Fruit fly (Drosophila melanogaster) whole organism, embryonic: ENCODE results near the gene Polr2D.
A peak's percentile ranks its signal among the peaks of the same experiment; 100 is the strongest.

Experiments
- Asciz ChIP-seq: fragments of 200-800 bp; sonication (Bioruptor generic); optimal IDR thresholded peaks from 2 replicates; lab custom pipeline; 2017; ENCODE audit warnings: missing biosample characterization, mild to moderate bottlenecking, missing genetic modification characterization, missing genetic modification reagents
- CG11093 ChIP-seq: fragments of 200-800 bp; sonication (Bioruptor generic); IDR thresholded peaks from 3 replicates; pipeline ENCODE4 v1.3.6; 2022; ENCODE audit warnings: missing biosample characterization, missing genetic modification characterization
- CG11696 ChIP-seq: fragments of 200-800 bp; sonication (Bioruptor generic); IDR thresholded peaks from 2 replicates; pipeline ENCODE4 v1.3.6; 2022; ENCODE audit warnings: missing biosample characterization, missing genetic modification characterization
- CG12299 ChIP-seq: fragments of 200-800 bp; sonication (Bioruptor generic); optimal IDR thresholded peaks from 2 replicates; lab custom pipeline; 2018; ENCODE audit warnings: missing biosample characterization, mild to moderate bottlenecking, missing genetic modification characterization
- CG12391 ChIP-seq: fragments of 200-800 bp; sonication (Bioruptor generic); optimal IDR thresholded peaks from 3 replicates; lab custom pipeline; 2018; ENCODE audit warnings: missing biosample characterization, mild to moderate bottlenecking, missing genetic modification characterization, moderate library complexity
- CG12659 ChIP-seq: fragments of 200-800 bp; sonication (Bioruptor generic); optimal IDR thresholded peaks from 3 replicates; lab custom pipeline; 2017; ENCODE audit warnings: mild to moderate bottlenecking, missing biosample characterization, missing genetic modification reagents, missing genetic modification characterization
- CG14667 ChIP-seq: fragments of 200-800 bp; sonication (Bioruptor generic); IDR thresholded peaks from 2 replicates; pipeline ENCODE4 v1.3.6; 2022; ENCODE audit warnings: missing biosample characterization, missing genetic modification characterization
- CG14710 ChIP-seq: fragments of 200-800 bp; sonication (Bioruptor generic); optimal IDR thresholded peaks from 3 replicates; lab custom pipeline; 2019; ENCODE audit warnings: missing biosample characterization, mild to moderate bottlenecking, missing genetic modification characterization, moderate library complexity
- CG1529 ChIP-seq: fragments of 200-800 bp; sonication (Bioruptor generic); optimal IDR thresholded peaks from 3 replicates; lab custom pipeline; 2018; ENCODE audit warnings: missing biosample characterization, missing genetic modification characterization
- CG15514 ChIP-seq: fragments of 200-800 bp; sonication (Bioruptor generic); optimal IDR thresholded peaks from 3 replicates; lab custom pipeline; 2017; ENCODE audit warnings: missing biosample characterization, missing genetic modification characterization, mild to moderate bottlenecking, moderate library complexity, missing genetic modification reagents
- CG18476 ChIP-seq: fragments of 200-800 bp; sonication (Bioruptor generic); optimal IDR thresholded peaks from 2 replicates; lab custom pipeline; 2016; ENCODE audit warnings: missing biosample characterization, mild to moderate bottlenecking, missing genetic modification characterization
- CG2116 ChIP-seq: fragments of 200-800 bp; sonication (Bioruptor generic); optimal IDR thresholded peaks from 3 replicates; lab custom pipeline; 2018; ENCODE audit warnings: missing biosample characterization, mild to moderate bottlenecking, missing genetic modification characterization
- CG2129 ChIP-seq: fragments of 200-800 bp; sonication (Bioruptor generic); IDR thresholded peaks from 2 replicates; pipeline ENCODE4 v1.3.6; 2022; ENCODE audit warnings: missing biosample characterization, missing genetic modification characterization; ENCODE audit not compliant: partially characterized antibody
- CG31388 ChIP-seq: fragments of 200-800 bp; sonication (Bioruptor generic); optimal IDR thresholded peaks from 2 replicates; lab custom pipeline; 2016; ENCODE audit warnings: missing biosample characterization, missing genetic modification characterization
- CG6654 ChIP-seq: fragments of 200-800 bp; sonication (Bioruptor generic); optimal IDR thresholded peaks from 2 replicates; lab custom pipeline; 2017; ENCODE audit warnings: missing biosample characterization, mild to moderate bottlenecking, missing genetic modification characterization
- CG6791 ChIP-seq: fragments of 200-800 bp; sonication (Bioruptor generic); IDR thresholded peaks from 3 replicates; pipeline ENCODE4 v1.3.6; 2022; ENCODE audit warnings: missing biosample characterization, missing genetic modification characterization; ENCODE audit not compliant: partially characterized antibody
- CG6854 ChIP-seq: fragments of 200-800 bp; sonication (Bioruptor generic); optimal IDR thresholded peaks from 3 replicates; lab custom pipeline; 2017; ENCODE audit warnings: missing biosample characterization, mild to moderate bottlenecking, missing genetic modification characterization
- CG8924 ChIP-seq: fragments of 200-800 bp; optimal IDR thresholded peaks from 3 replicates; lab custom pipeline; 2019; ENCODE audit warnings: missing biosample characterization, mild to moderate bottlenecking, missing genetic modification characterization, moderate library complexity
- Chrac-16 ChIP-seq: fragments of 200-800 bp; sonication (Bioruptor generic); optimal IDR thresholded peaks from 3 replicates; lab custom pipeline; 2016; ENCODE audit warnings: missing biosample characterization, missing genetic modification characterization
- Dad ChIP-seq: fragments of 200-800 bp; sonication (Bioruptor generic); optimal IDR thresholded peaks from 3 replicates; lab custom pipeline; 2016; ENCODE audit warnings: missing biosample characterization, missing genetic modification characterization
- E2f1 ChIP-seq: fragments of 200-800 bp; sonication (Bioruptor generic); IDR thresholded peaks from 2 replicates; pipeline ENCODE4 v1.3.6; 2022; ENCODE audit warnings: missing biosample characterization, missing genetic modification characterization
- Hmx ChIP-seq: fragments of 200-800 bp; sonication (Bioruptor generic); optimal IDR thresholded peaks from 2 replicates; lab custom pipeline; 2016; ENCODE audit warnings: missing biosample characterization, missing genetic modification characterization
- Med ChIP-seq: fragments of 200-800 bp; sonication (Bioruptor generic); peaks from one replicate; lab custom pipeline; 2016; ENCODE audit warnings: missing biosample characterization, missing genetic modification characterization, mild to moderate bottlenecking, inconsistent platforms, moderate library complexity
- NC2α ChIP-seq: fragments of 200-800 bp; sonication (Bioruptor generic); optimal IDR thresholded peaks from 2 replicates; lab custom pipeline; 2016; ENCODE audit warnings: missing biosample characterization, missing genetic modification characterization
- NFAT ChIP-seq: fragments of 200-800 bp; sonication (Bioruptor generic); IDR thresholded peaks from 2 replicates; pipeline ENCODE4 v1.3.6; 2022; ENCODE audit warnings: missing biosample characterization, missing genetic modification characterization
- Nf-YA ChIP-seq: fragments of 200-800 bp; sonication (Bioruptor generic); IDR thresholded peaks from 2 replicates; pipeline ENCODE4 v1.3.6; 2022; ENCODE audit warnings: missing biosample characterization, missing genetic modification characterization
- Nf-YB ChIP-seq: fragments of 200-800 bp; sonication (Bioruptor generic); optimal IDR thresholded peaks from 3 replicates; lab custom pipeline; 2019; ENCODE audit warnings: missing biosample characterization, mild to moderate bottlenecking, missing genetic modification characterization, moderate library complexity
- Sox100B ChIP-seq: fragments of 200-800 bp; sonication (Bioruptor generic); optimal IDR thresholded peaks from 3 replicates; lab custom pipeline; 2018; ENCODE audit warnings: missing biosample characterization, mild to moderate bottlenecking, missing genetic modification characterization
- Sox102F ChIP-seq: fragments of 200-800 bp; sonication (Bioruptor generic); optimal IDR thresholded peaks from 2 replicates; lab custom pipeline; 2018; ENCODE audit warnings: missing biosample characterization, mild to moderate bottlenecking, missing genetic modification characterization, moderate library complexity
- Sry-δ ChIP-seq: fragments of 200-800 bp; sonication (Bioruptor generic); optimal IDR thresholded peaks from 2 replicates; lab custom pipeline; 2016; ENCODE audit warnings: missing biosample characterization, missing genetic modification characterization
- amos ChIP-seq: fragments of 200-800 bp; sonication (Bioruptor generic); IDR thresholded peaks from 2 replicates; pipeline ENCODE4 v1.3.6; 2022; ENCODE audit warnings: missing biosample characterization, missing genetic modification characterization; ENCODE audit not compliant: partially characterized antibody
- bowl ChIP-seq: fragments of 200-800 bp; sonication (Bioruptor generic); IDR thresholded peaks from 2 replicates; pipeline ENCODE4 v1.3.6; 2022; ENCODE audit warnings: missing biosample characterization, missing genetic modification characterization
- cas ChIP-seq: fragments of 200-800 bp; sonication (Bioruptor generic); IDR thresholded peaks from 2 replicates; pipeline ENCODE4 v1.3.6; 2022; ENCODE audit warnings: missing biosample characterization, missing genetic modification characterization
- cato ChIP-seq: fragments of 200-800 bp; sonication (Bioruptor generic); optimal IDR thresholded peaks from 2 replicates; lab custom pipeline; 2016; ENCODE audit warnings: missing biosample characterization, missing genetic modification characterization, borderline replicate concordance
- corto ChIP-seq: fragments of 200-800 bp; sonication (Bioruptor generic); optimal IDR thresholded peaks from 2 replicates; lab custom pipeline; 2016; ENCODE audit warnings: missing biosample characterization, mild to moderate bottlenecking, missing genetic modification characterization, moderate library complexity
- crp ChIP-seq, 2 experiments: fragments of 200-800 bp; sonication (Bioruptor generic); optimal IDR thresholded peaks; 2 replicates in 1 of 2; 3 replicates in 1 of 2; lab custom pipeline; 2017; ENCODE audit warnings: missing biosample characterization in 2 of 2, missing genetic modification characterization in 2 of 2, mild to moderate bottlenecking in 1 of 2, moderate library complexity in 1 of 2
- esg ChIP-seq: fragments of 200-800 bp; sonication (Bioruptor generic); conservative IDR thresholded peaks from 2 replicates; pipeline ENCODE4 v1.3.6; 2022; ENCODE audit warnings: missing biosample characterization, missing genetic modification characterization
- gem ChIP-seq: fragments of 200-800 bp; sonication (Bioruptor generic); optimal IDR thresholded peaks from 2 replicates; lab custom pipeline; 2019; ENCODE audit warnings: missing biosample characterization, mild to moderate bottlenecking, missing genetic modification characterization, moderate library complexity
- grn ChIP-seq: fragments of 200-800 bp; sonication (Bioruptor generic); optimal IDR thresholded peaks from 3 replicates; lab custom pipeline; 2017; ENCODE audit warnings: missing biosample characterization, missing genetic modification characterization
- ham ChIP-seq: fragments of 200-800 bp; sonication (Bioruptor generic); IDR thresholded peaks from 2 replicates; pipeline ENCODE4 v1.3.6; 2022; ENCODE audit warnings: missing biosample characterization, missing genetic modification characterization
- her ChIP-seq: fragments of 200-800 bp; sonication (Bioruptor generic); optimal IDR thresholded peaks from 2 replicates; lab custom pipeline; 2016; ENCODE audit warnings: missing biosample characterization, missing genetic modification characterization
- kni ChIP-seq: fragments of 200-800 bp; sonication (Bioruptor generic); optimal IDR thresholded peaks from 3 replicates; lab custom pipeline; 2017; ENCODE audit warnings: mild to moderate bottlenecking, missing biosample characterization, missing genetic modification reagents, missing genetic modification characterization
- oc ChIP-seq: fragments of 200-800 bp; sonication (Bioruptor generic); optimal IDR thresholded peaks from 2 replicates; lab custom pipeline; 2018; ENCODE audit warnings: missing biosample characterization, mild to moderate bottlenecking, missing genetic modification characterization, moderate library complexity
- onecut ChIP-seq: fragments of 200-800 bp; sonication (Bioruptor generic); IDR thresholded peaks from 2 replicates; pipeline ENCODE4 v1.3.6; 2022; ENCODE audit warnings: missing biosample characterization, missing genetic modification characterization
- pan ChIP-seq, 4 experiments: fragments of >200 bp in 3 of 4; fragments of 200-800 bp in 1 of 4; sonication (Bioruptor generic) in 1 of 4; optimal IDR thresholded peaks in 3 of 4; IDR thresholded peaks in 1 of 4; 2 replicates each; pipeline versions ENCODE4 v1.3.6 to Lab custom; 2017 to 2022; ENCODE audit warnings: missing biosample characterization in 2 of 4, missing genetic modification characterization in 2 of 4, mixed read lengths in 1 of 4
- sens ChIP-seq: fragments of 200-800 bp; sonication (Bioruptor generic); peaks from one replicate; lab custom pipeline; 2016; ENCODE audit warnings: missing biosample characterization, missing genetic modification characterization
- sug ChIP-seq: fragments of 200-800 bp; optimal IDR thresholded peaks from 2 replicates; lab custom pipeline; 2019; ENCODE audit warnings: missing biosample characterization, mild to moderate bottlenecking, missing genetic modification characterization, moderate library complexity
- tup ChIP-seq: fragments of 200-800 bp; sonication (Bioruptor generic); optimal IDR thresholded peaks from 2 replicates; lab custom pipeline; 2016; ENCODE audit warnings: missing biosample characterization, mild to moderate bottlenecking, missing genetic modification characterization, moderate library complexity
- unc-4 ChIP-seq: fragments of 200-800 bp; sonication (Bioruptor generic); IDR thresholded peaks from 2 replicates; pipeline ENCODE4 v1.3.6; 2022; ENCODE audit warnings: missing biosample characterization, missing genetic modification characterization; ENCODE audit not compliant: partially characterized antibody
- z ChIP-seq: fragments of 200-800 bp; sonication (Bioruptor generic); IDR thresholded peaks from 3 replicates; pipeline ENCODE4 v1.3.6; 2022; ENCODE audit warnings: missing biosample characterization, missing genetic modification characterization

Polr2D gene

DNA sequence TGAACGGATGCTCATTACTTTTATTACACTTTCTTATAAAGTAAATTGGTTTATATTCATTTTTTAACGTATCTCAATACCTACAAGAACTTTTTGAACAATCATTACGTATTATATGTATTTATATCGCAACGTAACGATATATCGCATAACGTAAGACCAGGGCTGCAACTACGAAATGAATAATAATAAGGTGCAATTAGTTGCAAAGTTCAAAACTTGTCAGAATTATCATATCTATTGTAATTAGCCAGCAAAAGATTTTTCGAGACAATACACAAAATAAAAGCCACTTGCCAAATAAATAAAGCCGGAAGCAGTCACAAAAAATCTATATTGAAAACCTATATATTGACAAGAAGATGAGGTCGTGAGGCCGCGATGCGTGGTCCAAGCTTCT, 40.0 kb downstream of the Polr2D start (continued):
- TF ChIP-seq CG6791 (GFP tag; lab: Robert Waterston, UW) (peak; percentile 67), cato (no peak), bowl (no peak), CG14710 (tag; lab: Kevin White, UChicago) (no peak), CG6854 (GFP tag; lab: Kevin White, UChicago) (no peak), CG2129 (GFP tag; lab: Robert Waterston, UW) (peak; percentile 47), CG8924 (no peak), esg (GFP tag; lab: Robert Waterston, UW) (no peak; the same call in 1 of the 2 replicates), kni (GFP tag; lab: Kevin White, UChicago) (no peak), NC2α (GFP tag; lab: Kevin White, UChicago) (no peak), E2f1 (GFP tag; lab: Robert Waterston, UW) (no peak), CG12391 (tag; lab: Kevin White, UChicago) (peak; percentile 41), CG12659 (peak; percentile 39), CG31388 (no peak), Sox100B (GFP tag; lab: Kevin White, UChicago) (no peak), CG11093 (GFP tag; lab: Robert Waterston, UW) (no peak), CG18476 (GFP tag; lab: Kevin White, UChicago) (no peak), CG12299 (tag; lab: Kevin White, UChicago) (no peak), unc-4 (peak; percentile 87), ham (GFP tag; lab: Robert Waterston, UW) (no peak), Nf-YA (no peak), z (GFP tag; lab: Robert Waterston, UW) (no peak), sug (no peak), CG14667 (GFP tag; lab: Robert Waterston, UW) (no peak), Med (GFP tag; lab: Kevin White, UChicago) (peak; percentile 93), CG11696 (no peak), grn (GFP tag; lab: Kevin White, UChicago) (no peak), Asciz (GFP tag; lab: Kevin White, UChicago) (no peak), amos (GFP tag; lab: Robert Waterston, UW) (peak; percentile 70), corto (GFP tag; lab: Kevin White, UChicago) (no peak), cas (no peak), pan (optimal IDR thresholded peaks at IDR 0.05; lab: Kevin White, UChicago) (no peak), pan (GFP tag; optimal IDR thresholded peaks at IDR 0.05 in 1 of 2, IDR thresholded peaks at IDR 0.05 in 1 of 2) (no peak), CG6654 (GFP tag; lab: Kevin White, UChicago) (no peak), onecut (GFP tag; lab: Robert Waterston, UW) (no peak), oc (tag; lab: Kevin White, UChicago) (no peak), NFAT (peak; percentile 39; the same call in 1 of the 2 replicates), her (GFP tag; lab: Kevin White, UChicago) (no peak), gem (tag; lab: Kevin White, UChicago) (no peak), CG1529 (GFP tag; lab: Kevin White, UChicago) (no peak), Chrac-16 (GFP tag; lab: Kevin White, UChicago) (peak; percentile 48), Hmx (GFP tag; lab: Kevin White, UChicago) (no peak), CG2116 (GFP tag; lab: Kevin White, UChicago) (peak; percentile 53), CG15514 (GFP tag; lab: Kevin White, UChicago) (peak; percentile 69), Sox102F (peak; percentile 40), Nf-YB (GFP tag; lab: Kevin White, UChicago) (no peak), sens (GFP tag; lab: Kevin White, UChicago) (peak; percentile 84), crp (GFP tag; optimal IDR thresholded peaks at IDR 0.05; lab: Kevin White, UChicago) (no peak), Dad (GFP tag; lab: Kevin White, UChicago) (no peak), Sry-δ (GFP tag; lab: Kevin White, UChicago) (peak; percentile 74), tup (GFP tag; lab: Kevin White, UChicago) (no peak)
